Fruit fly (Drosophila melanogaster) whole organism, embryonic: ENCODE measurements around the gene Nin.

Source experiments
- B-H1 ChIP-seq: fragments of 200-800 bp; sonication (Bioruptor generic); IDR thresholded peaks from 3 replicates; pipeline ENCODE4 v1.3.6; 2022; ENCODE audit warnings: missing biosample characterization, missing genetic modification characterization
- BEAF-32 ChIP-seq: fragments of 200-800 bp; sonication (Bioruptor generic); optimal IDR thresholded peaks from 3 replicates; lab custom pipeline; 2017; ENCODE audit warnings: missing biosample characterization, missing genetic modification characterization, mild to moderate bottlenecking, moderate library complexity, missing genetic modification reagents
- CG10274 ChIP-seq: fragments of 200-800 bp; sonication (Bioruptor generic); optimal IDR thresholded peaks from 3 replicates; lab custom pipeline; 2017; ENCODE audit warnings: missing biosample characterization, mild to moderate bottlenecking, missing genetic modification characterization
- CG11093 ChIP-seq: fragments of 200-800 bp; sonication (Bioruptor generic); IDR thresholded peaks from 3 replicates; pipeline ENCODE4 v1.3.6; 2022; ENCODE audit warnings: missing biosample characterization, missing genetic modification characterization
- CG11398 ChIP-seq: fragments of 200-800 bp; sonication (Bioruptor generic); optimal IDR thresholded peaks from 2 replicates; lab custom pipeline; 2016; ENCODE audit warnings: missing biosample characterization, missing genetic modification characterization
- CG11456 ChIP-seq: fragments of 200-800 bp; sonication (Bioruptor generic); IDR thresholded peaks from 3 replicates; pipeline ENCODE4 v1.3.6; 2022; ENCODE audit warnings: missing biosample characterization, missing genetic modification characterization
- CG12104 ChIP-seq: fragments of 200-800 bp; sonication (Bioruptor generic); optimal IDR thresholded peaks from 3 replicates; lab custom pipeline; 2016; ENCODE audit warnings: missing biosample characterization, missing genetic modification characterization
- CG12769 ChIP-seq: fragments of 200-800 bp; sonication (Bioruptor generic); optimal IDR thresholded peaks from 2 replicates; lab custom pipeline; 2019; ENCODE audit warnings: missing biosample characterization, mild to moderate bottlenecking, missing genetic modification characterization, moderate library complexity
- CG14441 ChIP-seq: fragments of 200-800 bp; sonication (Bioruptor generic); IDR thresholded peaks from 2 replicates; pipeline ENCODE4 v1.3.6; 2022; ENCODE audit warnings: missing biosample characterization, missing genetic modification characterization
- CG16813 ChIP-seq: fragments of 200-800 bp; sonication (Bioruptor generic); IDR thresholded peaks from 3 replicates; pipeline ENCODE4 v1.3.6; 2022; ENCODE audit warnings: missing biosample characterization, missing genetic modification characterization; ENCODE audit not compliant: partially characterized antibody
- CG17829 ChIP-seq: fragments of 200-800 bp; optimal IDR thresholded peaks from 2 replicates; lab custom pipeline; 2019; ENCODE audit warnings: missing biosample characterization, mild to moderate bottlenecking, missing genetic modification characterization, moderate library complexity
- CG3281 ChIP-seq: fragments of 200-800 bp; sonication (Bioruptor generic); optimal IDR thresholded peaks from 3 replicates; lab custom pipeline; 2017; ENCODE audit warnings: missing biosample characterization, mild to moderate bottlenecking, missing genetic modification characterization
- CG3838 ChIP-seq: fragments of 200-800 bp; sonication (Bioruptor generic); optimal IDR thresholded peaks from 3 replicates; lab custom pipeline; 2016; ENCODE audit warnings: missing biosample characterization, missing genetic modification characterization
- CG3995 ChIP-seq: fragments of 200-800 bp; sonication (Bioruptor generic); optimal IDR thresholded peaks from 3 replicates; lab custom pipeline; 2016; ENCODE audit warnings: missing biosample characterization, missing genetic modification characterization
- CG4424 ChIP-seq: fragments of 200-800 bp; sonication (Bioruptor generic); optimal IDR thresholded peaks from 3 replicates; lab custom pipeline; 2016; ENCODE audit warnings: missing biosample characterization, missing genetic modification characterization
- CG6683 ChIP-seq: fragments of 200-800 bp; sonication (Bioruptor generic); optimal IDR thresholded peaks from 2 replicates; lab custom pipeline; 2017; ENCODE audit warnings: missing biosample characterization, mild to moderate bottlenecking, missing genetic modification characterization, missing genetic modification reagents
- CG8944 ChIP-seq: fragments of 200-800 bp; sonication (Bioruptor generic); optimal IDR thresholded peaks from 3 replicates; lab custom pipeline; 2016; ENCODE audit warnings: missing biosample characterization, missing genetic modification characterization
- CG9437 ChIP-seq: fragments of 200-800 bp; sonication (Bioruptor generic); optimal IDR thresholded peaks from 2 replicates; lab custom pipeline; 2018; ENCODE audit warnings: missing biosample characterization, mild to moderate bottlenecking, missing genetic modification characterization
- CG9797 ChIP-seq: fragments of 200-800 bp; sonication (Bioruptor generic); optimal IDR thresholded peaks from 3 replicates; lab custom pipeline; 2018; ENCODE audit warnings: missing biosample characterization, mild to moderate bottlenecking, missing genetic modification characterization
- CG9817 ChIP-seq: fragments of 200-800 bp; sonication (Bioruptor generic); optimal IDR thresholded peaks from 2 replicates; lab custom pipeline; 2018; ENCODE audit warnings: missing biosample characterization, mild to moderate bottlenecking, missing genetic modification characterization, moderate library complexity
- Camta ChIP-seq: fragments of 200-800 bp; sonication (Bioruptor generic); optimal IDR thresholded peaks from 2 replicates; lab custom pipeline; 2016; ENCODE audit warnings: missing biosample characterization, missing genetic modification characterization
- Doc3 ChIP-seq: fragments of 200-800 bp; sonication (Bioruptor generic); IDR thresholded peaks from 3 replicates; pipeline ENCODE4 v1.3.6; 2022; ENCODE audit warnings: missing biosample characterization, missing genetic modification characterization; ENCODE audit not compliant: partially characterized antibody
- GATAe ChIP-seq: fragments of 200-800 bp; sonication (Bioruptor generic); conservative IDR thresholded peaks from 2 replicates; pipeline ENCODE4 v1.3.6; 2022; ENCODE audit warnings: missing biosample characterization, missing genetic modification characterization
- Gug ChIP-seq: fragments of 200-800 bp; sonication (Bioruptor generic); IDR thresholded peaks from 4 replicates; pipeline ENCODE4 v1.3.6; 2022; ENCODE audit warnings: missing biosample characterization, missing genetic modification characterization
- Hr3 ChIP-seq: fragments of 200-800 bp; sonication (Bioruptor generic); optimal IDR thresholded peaks from 3 replicates; lab custom pipeline; 2016; ENCODE audit warnings: missing biosample characterization, missing genetic modification characterization
- Hr78 ChIP-seq, 2 experiments: fragments of 200-800 bp in 1 of 2; fragments of >200 bp in 1 of 2; sonication (Bioruptor generic) in 1 of 2; optimal IDR thresholded peaks; 2 replicates each; lab custom pipeline; 2017 to 2019; ENCODE audit warnings: missing biosample characterization in 2 of 2, missing genetic modification characterization in 2 of 2, mild to moderate bottlenecking in 1 of 2, moderate library complexity in 1 of 2
- Meics ChIP-seq: fragments of 200-800 bp; sonication (Bioruptor generic); optimal IDR thresholded peaks from 2 replicates; lab custom pipeline; 2017; ENCODE audit warnings: missing biosample characterization, mild to moderate bottlenecking, missing genetic modification characterization
- Mes4 ChIP-seq: fragments of 200-800 bp; sonication (Bioruptor generic); optimal IDR thresholded peaks from 2 replicates; lab custom pipeline; 2016; ENCODE audit warnings: missing biosample characterization, missing genetic modification characterization
- Nf-YB ChIP-seq: fragments of 200-800 bp; sonication (Bioruptor generic); optimal IDR thresholded peaks from 3 replicates; lab custom pipeline; 2019; ENCODE audit warnings: missing biosample characterization, mild to moderate bottlenecking, missing genetic modification characterization, moderate library complexity
- Ptx1 ChIP-seq: fragments of 200-800 bp; sonication (Bioruptor generic); IDR thresholded peaks from 2 replicates; pipeline ENCODE4 v1.3.6; 2022; ENCODE audit warnings: missing biosample characterization, missing genetic modification characterization
- Sin3A ChIP-seq: fragments of >200 bp; optimal IDR thresholded peaks from 2 replicates; lab custom pipeline; 2018
- Xrp1 ChIP-seq: fragments of 200-800 bp; sonication (Bioruptor generic); IDR thresholded peaks from 2 replicates; pipeline ENCODE4 v1.3.6; 2022; ENCODE audit warnings: missing biosample characterization, missing genetic modification characterization
- ap ChIP-seq: fragments of 200-800 bp; sonication (Bioruptor generic); IDR thresholded peaks from 2 replicates; pipeline ENCODE4 v1.3.6; 2022; ENCODE audit warnings: missing biosample characterization, missing genetic modification characterization
- caup ChIP-seq: fragments of 200-800 bp; sonication (Bioruptor generic); optimal IDR thresholded peaks from 3 replicates; lab custom pipeline; 2017; ENCODE audit warnings: missing biosample characterization, mild to moderate bottlenecking, missing genetic modification characterization, moderate library complexity; ENCODE audit not compliant: severe bottlenecking
- cwo ChIP-seq: fragments of 200-800 bp; sonication (Bioruptor generic); optimal IDR thresholded peaks from 3 replicates; lab custom pipeline; 2017; ENCODE audit warnings: missing biosample characterization, missing genetic modification characterization, mild to moderate bottlenecking, moderate library complexity, missing genetic modification reagents
- da ChIP-seq: fragments of 200-800 bp; sonication (Bioruptor generic); optimal IDR thresholded peaks from 2 replicates; lab custom pipeline; 2016; ENCODE audit warnings: missing biosample characterization, missing genetic modification characterization
- fd102C ChIP-seq: fragments of 200-800 bp; sonication (Bioruptor generic); optimal IDR thresholded peaks from 2 replicates; lab custom pipeline; 2018; ENCODE audit warnings: missing biosample characterization, mild to moderate bottlenecking, missing genetic modification characterization, moderate library complexity
- jing ChIP-seq: fragments of 200-800 bp; sonication (Bioruptor generic); optimal IDR thresholded peaks from 2 replicates; lab custom pipeline; 2018; ENCODE audit warnings: missing biosample characterization, mild to moderate bottlenecking, missing genetic modification characterization
- lilli ChIP-seq: fragments of 200-800 bp; sonication (Bioruptor generic); optimal IDR thresholded peaks from 3 replicates; lab custom pipeline; 2016; ENCODE audit warnings: missing biosample characterization, missing genetic modification characterization
- lov ChIP-seq, 2 experiments: fragments of 200-800 bp in 1 of 2; fragments of >200 bp in 1 of 2; sonication (Bioruptor generic) in 1 of 2; IDR thresholded peaks in 1 of 2; optimal IDR thresholded peaks in 1 of 2; 2 replicates in 1 of 2; 3 replicates in 1 of 2; pipeline versions ENCODE4 v1.3.6 to Lab custom; 2017 to 2022; ENCODE audit warnings: missing biosample characterization in 1 of 2, missing genetic modification characterization in 1 of 2
- onecut ChIP-seq: fragments of 200-800 bp; sonication (Bioruptor generic); IDR thresholded peaks from 2 replicates; pipeline ENCODE4 v1.3.6; 2022; ENCODE audit warnings: missing biosample characterization, missing genetic modification characterization
- p53 ChIP-seq: fragments of 200-800 bp; sonication (Bioruptor generic); optimal IDR thresholded peaks from 2 replicates; lab custom pipeline; 2016; ENCODE audit warnings: missing biosample characterization, missing genetic modification characterization
- repo ChIP-seq: fragments of 200-800 bp; sonication (Bioruptor generic); optimal IDR thresholded peaks from 2 replicates; lab custom pipeline; 2016; ENCODE audit warnings: missing biosample characterization, missing genetic modification characterization
- run ChIP-seq: fragments of 200-800 bp; sonication (Bioruptor generic); optimal IDR thresholded peaks from 3 replicates; lab custom pipeline; 2018; ENCODE audit warnings: missing biosample characterization, mild to moderate bottlenecking, missing genetic modification characterization
- sc ChIP-seq, 3 experiments: fragments of >200 bp in 2 of 3; fragments of 200-800 bp in 1 of 3; sonication (Bioruptor generic) in 1 of 3; optimal IDR thresholded peaks; 2 replicates in 2 of 3; 3 replicates in 1 of 3; lab custom pipeline; 2017; ENCODE audit warnings: mild to moderate bottlenecking in 1 of 3, missing biosample characterization in 1 of 3, missing genetic modification characterization in 1 of 3, missing genetic modification reagents in 1 of 3
- shn ChIP-seq: fragments of 200-800 bp; sonication (Bioruptor generic); optimal IDR thresholded peaks from 3 replicates; lab custom pipeline; 2016; ENCODE audit warnings: missing biosample characterization, missing genetic modification characterization
- so ChIP-seq: fragments of 200-800 bp; sonication (Bioruptor generic); IDR thresholded peaks from 3 replicates; pipeline ENCODE4 v1.3.6; 2022; ENCODE audit warnings: missing biosample characterization, missing genetic modification characterization
- tin ChIP-seq: fragments of 200-800 bp; sonication (Bioruptor generic); optimal IDR thresholded peaks from 3 replicates; lab custom pipeline; 2016; ENCODE audit warnings: missing biosample characterization, missing genetic modification characterization
- tio ChIP-seq: fragments of 200-800 bp; sonication (Bioruptor generic); optimal IDR thresholded peaks from 2 replicates; lab custom pipeline; 2017; ENCODE audit warnings: missing biosample characterization, missing genetic modification characterization, inconsistent platforms
- yki ChIP-seq: fragments of >200 bp; optimal IDR thresholded peaks from 3 replicates; lab custom pipeline; 2018

Nin gene

dm6 chr2L:5296672-5297288 is 18.4 kb upstream of the Nin start (continued):
- no peak for TF ChIP-seq Hr78 (GFP tag; optimal IDR thresholded peaks at IDR 0.05; lab: Kevin White, UChicago)
- no peak for TF ChIP-seq GATAe (GFP tag; lab: Robert Waterston, UW)
- no peak for TF ChIP-seq shn (GFP tag; lab: Kevin White, UChicago)
- TF ChIP-seq Hr3 (GFP tag; lab: Kevin White, UChicago), result no peak
- no peak for TF ChIP-seq CG6683 (GFP tag; lab: Kevin White, UChicago)
- no peak for TF ChIP-seq ap (GFP tag; lab: Robert Waterston, UW)
- no peak for TF ChIP-seq CG3838 (GFP tag; lab: Kevin White, UChicago)
- peak; percentile 16 for TF ChIP-seq CG17829 (tag; lab: Kevin White, UChicago)
- TF ChIP-seq Doc3 (GFP tag; lab: Robert Waterston, UW), result no peak
- peak; percentile 53 for TF ChIP-seq CG4424 (GFP tag; lab: Kevin White, UChicago)
- TF ChIP-seq Sin3A (lab: Kevin White, UChicago), result no peak
- no peak for TF ChIP-seq CG10274
- no peak for TF ChIP-seq CG11398 (GFP tag; lab: Kevin White, UChicago)
- no peak for TF ChIP-seq Nf-YB (GFP tag; lab: Kevin White, UChicago)
- no peak for TF ChIP-seq lov (optimal IDR thresholded peaks at IDR 0.05; lab: Kevin White, UChicago)
- TF ChIP-seq lov (GFP tag; IDR thresholded peaks at IDR 0.05; lab: Robert Waterston, UW), result no peak
- TF ChIP-seq Xrp1, result peak; percentile 36; the same call in 1 of the 2 replicates
- TF ChIP-seq Meics (GFP tag; lab: Kevin White, UChicago), result no peak
- TF ChIP-seq CG9797, result no peak
- no peak for TF ChIP-seq so (GFP tag; lab: Robert Waterston, UW)
- TF ChIP-seq da, result no peak
- TF ChIP-seq sc (optimal IDR thresholded peaks at IDR 0.05; lab: Kevin White, UChicago), result no peak
- peak; percentile 33 for TF ChIP-seq sc (GFP tag; optimal IDR thresholded peaks at IDR 0.05; lab: Kevin White, UChicago)
- TF ChIP-seq tio (GFP tag; lab: Kevin White, UChicago), result no peak
- no peak for TF ChIP-seq caup (GFP tag; lab: Kevin White, UChicago)
- no peak for TF ChIP-seq CG3281
- TF ChIP-seq CG3995 (GFP tag; lab: Kevin White, UChicago), result no peak
- no peak for TF ChIP-seq Mes4 (GFP tag; lab: Kevin White, UChicago)
- TF ChIP-seq p53 (GFP tag; lab: Kevin White, UChicago), result no peak
- no peak for TF ChIP-seq cwo (GFP tag; lab: Kevin White, UChicago)
- TF ChIP-seq CG9817 (tag; lab: Kevin White, UChicago), result no peak
- TF ChIP-seq CG11456, result no peak
- TF ChIP-seq BEAF-32, result no peak
- TF ChIP-seq jing (GFP tag; lab: Kevin White, UChicago), result no peak
- TF ChIP-seq B-H1 (GFP tag; lab: Robert Waterston, UW), result no peak
- no peak for TF ChIP-seq onecut (GFP tag; lab: Robert Waterston, UW)
- no peak for TF ChIP-seq CG16813 (GFP tag; lab: Robert Waterston, UW)
- no peak for TF ChIP-seq run (tag; lab: Kevin White, UChicago)
- no peak for TF ChIP-seq CG12769
- no peak for TF ChIP-seq Camta (GFP tag; lab: Kevin White, UChicago)
- no peak for TF ChIP-seq lilli (GFP tag; lab: Kevin White, UChicago)
- TF ChIP-seq tin (GFP tag; lab: Kevin White, UChicago), result peak; percentile 1
- no peak for TF ChIP-seq CG12104 (GFP tag; lab: Kevin White, UChicago)
- no peak for TF ChIP-seq fd102C
- TF ChIP-seq Gug (GFP tag; lab: Robert Waterston, UW), result no peak
- TF ChIP-seq CG9437 (GFP tag; lab: Kevin White, UChicago), result no peak
- no peak for TF ChIP-seq repo
- no peak for TF ChIP-seq CG14441 (GFP tag; lab: Robert Waterston, UW)
- TF ChIP-seq CG11093, result no peak
- TF ChIP-seq yki, result no peak
- no peak for TF ChIP-seq CG8944 (GFP tag; lab: Kevin White, UChicago)
- no peak for TF ChIP-seq Ptx1 (GFP tag; lab: Robert Waterston, UW)
